Fruit fly (Drosophila melanogaster) whole organism, adult: ENCODE results near the gene Tmtc1.

Source experiments
- Clk ChIP-seq: fragments of 200-800 bp; sonication (Bioruptor generic); optimal IDR thresholded peaks from 2 replicates; lab custom pipeline; 2017; ENCODE audit warnings: missing biosample characterization, missing genetic modification characterization
- cic ChIP-seq: fragments of 200-800 bp; sonication (Bioruptor generic); optimal IDR thresholded peaks from 2 replicates; lab custom pipeline; 2017; ENCODE audit warnings: missing biosample characterization, mild to moderate bottlenecking, missing genetic modification characterization, moderate library complexity

dm6 chr2L:2765659-2766373, 88.3 kb downstream of the Tmtc1 start, which contains the start of the genes Snx21 and aph-1:
- TF ChIP-seq Clk (GFP tag; lab: Kevin White, UChicago) (peak; percentile 77), cic (peak; percentile 1)
